Fruit fly (Drosophila melanogaster) whole organism, wandering third instar larva: Measurements from ENCODE around the gene Acbp3.

ENCODE experiments used
- Abd-B ChIP-seq: fragments of >200 bp; optimal IDR thresholded peaks from 2 replicates; lab custom pipeline; 2017; ENCODE audit warnings: missing biosample characterization, missing genetic modification characterization
- CG32264 ChIP-seq: fragments of 200-800 bp; sonication (Bioruptor generic); optimal IDR thresholded peaks from 2 replicates; lab custom pipeline; 2016; ENCODE audit warnings: missing biosample characterization, missing genetic modification characterization
- CG9705 ChIP-seq: fragments of 200-800 bp; sonication (Bioruptor generic); optimal IDR thresholded peaks from 2 replicates; lab custom pipeline; 2018; ENCODE audit warnings: missing biosample characterization, mild to moderate bottlenecking, missing genetic modification characterization
- CrebA ChIP-seq: fragments of 200-800 bp; sonication (Bioruptor generic); optimal IDR thresholded peaks from 2 replicates; lab custom pipeline; 2016; ENCODE audit warnings: missing biosample characterization, mild to moderate bottlenecking, missing genetic modification characterization, borderline replicate concordance
- Dif ChIP-seq: fragments of 200-275, 200-300 bp; sonication (Bioruptor generic); optimal IDR thresholded peaks from 2 replicates; lab custom pipeline; 2018; ENCODE audit warnings: missing biosample characterization, missing genetic modification characterization; ENCODE audit not compliant: partially characterized antibody
- GATAd ChIP-seq: sonication (Bioruptor generic); optimal IDR thresholded peaks from 2 replicates; lab custom pipeline; 2016; ENCODE audit warnings: missing biosample characterization, missing genetic modification characterization
- HLH106 ChIP-seq: fragments of 200-800 bp; optimal IDR thresholded peaks from 3 replicates; lab custom pipeline; 2019; ENCODE audit warnings: missing biosample characterization, mild to moderate bottlenecking, missing genetic modification characterization, moderate library complexity
- Hr83 ChIP-seq: fragments of 200-300 bp; sonication (Bioruptor generic); optimal IDR thresholded peaks from 2 replicates; lab custom pipeline; 2016; ENCODE audit warnings: missing biosample characterization, mild to moderate bottlenecking, missing genetic modification characterization, moderate library complexity; ENCODE audit not compliant: poor library complexity, severe bottlenecking
- Jra ChIP-seq: sonication (Bioruptor generic); optimal IDR thresholded peaks from 2 replicates; lab custom pipeline; 2016; ENCODE audit warnings: missing biosample characterization, missing genetic modification characterization
- Myc ChIP-seq: fragments of >200 bp; optimal IDR thresholded peaks from 2 replicates; lab custom pipeline; 2017
- N ChIP-seq: fragments of >200 bp; optimal IDR thresholded peaks from 2 replicates; lab custom pipeline; 2018; ENCODE audit warnings: missing biosample characterization, missing external identifiers, missing genetic modification characterization
- Rel ChIP-seq, 2 experiments: fragments of 200-800 bp; sonication (Bioruptor generic) in 1 of 2; optimal IDR thresholded peaks; 2 replicates in 1 of 2; 3 replicates in 1 of 2; lab custom pipeline; 2016 to 2019; ENCODE audit warnings: mild to moderate bottlenecking in 2 of 2, missing biosample characterization in 2 of 2, missing genetic modification characterization in 2 of 2, moderate library complexity in 1 of 2
- Sp1 ChIP-seq: fragments of 200-800 bp; sonication (Bioruptor generic); optimal IDR thresholded peaks from 3 replicates; lab custom pipeline; 2019; ENCODE audit warnings: missing biosample characterization, mild to moderate bottlenecking, missing genetic modification characterization, moderate library complexity
- br ChIP-seq: fragments of 200-800 bp; sonication (Bioruptor generic); optimal IDR thresholded peaks from 2 replicates; lab custom pipeline; 2016; ENCODE audit warnings: missing biosample characterization, missing genetic modification characterization
- brk ChIP-seq: fragments of 200-800 bp; sonication (Bioruptor generic); optimal IDR thresholded peaks from 2 replicates; lab custom pipeline; 2016; ENCODE audit warnings: missing biosample characterization, mild to moderate bottlenecking, missing genetic modification characterization
- dl ChIP-seq, 2 experiments: fragments of 175-275, 200-275 bp in 1 of 2; fragments of 200-275 bp in 1 of 2; sonication (Bioruptor generic); optimal IDR thresholded peaks; lab custom pipeline; 2018; ENCODE audit warnings: mild to moderate bottlenecking in 2 of 2, missing biosample characterization in 2 of 2, missing genetic modification characterization in 2 of 2, moderate library complexity in 2 of 2; ENCODE audit not compliant: partially characterized antibody in 2 of 2, insufficient read depth in 1 of 2
- dmrt93B ChIP-seq: fragments of 200-800 bp; sonication (Bioruptor generic); optimal IDR thresholded peaks from 2 replicates; lab custom pipeline; 2018; ENCODE audit warnings: missing biosample characterization, mild to moderate bottlenecking, missing genetic modification characterization
- dsf ChIP-seq: sonication (Bioruptor generic); optimal IDR thresholded peaks from 2 replicates; lab custom pipeline; 2016; ENCODE audit warnings: missing biosample characterization, missing genetic modification characterization, borderline replicate concordance
- ey ChIP-seq: fragments of 200-800 bp; sonication (Bioruptor generic); optimal IDR thresholded peaks from 2 replicates; lab custom pipeline; 2016; ENCODE audit warnings: missing biosample characterization, missing genetic modification characterization
- foxo ChIP-seq, 2 experiments: fragments of 200-800 bp; sonication (Bioruptor generic); optimal IDR thresholded peaks; 2 replicates in 1 of 2; 3 replicates in 1 of 2; lab custom pipeline; 2016 to 2017; ENCODE audit warnings: missing biosample characterization in 2 of 2, missing genetic modification characterization in 2 of 2
- fru ChIP-seq: fragments of 200-800 bp; sonication (Bioruptor generic); optimal IDR thresholded peaks from 3 replicates; lab custom pipeline; 2016; ENCODE audit warnings: missing biosample characterization, mild to moderate bottlenecking, missing genetic modification characterization
- jim ChIP-seq: fragments of 175-275, 200-325 bp; sonication (Bioruptor generic); optimal IDR thresholded peaks from 2 replicates; lab custom pipeline; 2016; ENCODE audit warnings: missing biosample characterization, mild to moderate bottlenecking, missing genetic modification characterization
- pan ChIP-seq: fragments of >200 bp; optimal IDR thresholded peaks from 2 replicates; lab custom pipeline; 2017
- psq ChIP-seq: fragments of 200-800 bp; sonication (Bioruptor generic); optimal IDR thresholded peaks from 3 replicates; lab custom pipeline; 2017; ENCODE audit warnings: missing biosample characterization, mild to moderate bottlenecking, missing genetic modification characterization, moderate library complexity
- rgr ChIP-seq: fragments of 200-800 bp; sonication (Bioruptor generic); optimal IDR thresholded peaks from 3 replicates; lab custom pipeline; 2016; ENCODE audit warnings: missing biosample characterization, mild to moderate bottlenecking, missing genetic modification characterization
- sage ChIP-seq: fragments of 200-800 bp; sonication (Bioruptor generic); optimal IDR thresholded peaks from 2 replicates; lab custom pipeline; 2016; ENCODE audit warnings: missing biosample characterization, mild to moderate bottlenecking, missing genetic modification characterization
- tai ChIP-seq: sonication (Bioruptor generic); optimal IDR thresholded peaks from 2 replicates; lab custom pipeline; 2016; ENCODE audit warnings: missing biosample characterization, missing genetic modification characterization
- usp ChIP-seq: fragments of >200 bp; optimal IDR thresholded peaks from 2 replicates; lab custom pipeline; 2017; ENCODE audit warnings: missing biosample characterization, missing genetic modification characterization

Acbp3 gene

DNA sequence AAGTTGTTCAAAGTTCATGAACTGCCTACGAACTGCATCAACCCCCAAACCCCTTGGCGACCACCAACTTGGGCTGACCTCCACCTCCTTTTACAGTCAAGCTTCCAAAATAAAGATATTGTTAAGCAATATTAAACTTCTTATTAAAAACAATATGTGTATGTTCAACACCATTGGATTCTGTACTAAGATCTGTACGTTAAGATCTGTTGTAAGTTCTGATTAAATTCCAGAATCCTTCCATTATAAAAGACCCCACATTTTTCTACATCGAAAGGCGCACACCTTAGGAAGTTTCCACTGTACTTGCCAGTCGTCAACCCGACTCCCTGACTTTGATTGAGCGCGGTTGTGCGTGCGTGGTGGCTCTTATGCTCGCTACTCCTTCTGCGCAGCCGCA lies 17.7 kb upstream of the Acbp3 start (continued):
- TF ChIP-seq Sp1 (GFP tag; lab: Kevin White, UChicago) (peak; percentile 37), CG32264 (GFP tag; lab: Kevin White, UChicago) (no peak), pan (no peak), usp (GFP tag; lab: Kevin White, UChicago) (no peak), Abd-B (GFP tag; lab: Kevin White, UChicago) (no peak), jim (GFP tag; lab: Kevin White, UChicago) (no peak), Dif (GFP tag; lab: Kevin White, UChicago) (no peak), rgr (GFP tag; lab: Kevin White, UChicago) (peak; percentile 18), CrebA (GFP tag; lab: Kevin White, UChicago) (no peak), tai (GFP tag; lab: Kevin White, UChicago) (no peak)
- TF ChIP-seq, all 38 proteins: peak for 10

DNA sequence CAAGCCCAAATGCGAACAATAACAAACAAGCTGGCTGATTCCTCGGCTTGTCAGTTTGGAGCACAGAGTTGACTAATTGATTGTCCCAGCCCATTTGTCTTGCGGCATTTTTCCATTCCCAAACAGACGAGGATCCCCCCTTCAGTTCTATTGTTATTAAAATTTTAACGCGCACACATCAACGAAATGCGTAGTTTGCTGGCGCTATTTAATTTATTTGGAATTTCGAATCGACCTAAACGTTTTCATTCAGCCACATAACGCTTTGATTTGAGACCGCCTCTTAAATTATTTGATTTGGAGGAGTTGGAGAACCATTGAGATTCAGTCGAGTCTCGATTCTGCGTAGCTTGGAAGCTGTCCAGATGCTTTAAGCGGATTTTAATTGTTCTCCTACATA lies 14.7 kb upstream of the Acbp3 start:
- no peak for TF ChIP-seq CG32264 (GFP tag; lab: Kevin White, UChicago)
- TF ChIP-seq fru (GFP tag; lab: Kevin White, UChicago), result no peak
- TF ChIP-seq tai (GFP tag; lab: Kevin White, UChicago), result no peak
- no peak for TF ChIP-seq Jra
- TF ChIP-seq dsf (GFP tag; lab: Kevin White, UChicago), result no peak
- no peak for TF ChIP-seq Myc (lab: Kevin White, UChicago)
- TF ChIP-seq rgr (GFP tag; lab: Kevin White, UChicago), result no peak
- no peak for TF ChIP-seq foxo (GFP tag; optimal IDR thresholded peaks at IDR 0.05; lab: Kevin White, UChicago)
- no peak for TF ChIP-seq Dif (GFP tag; lab: Kevin White, UChicago)
- no peak for TF ChIP-seq ey
- TF ChIP-seq dmrt93B (GFP tag; lab: Kevin White, UChicago), result no peak
- no peak for TF ChIP-seq dl (GFP tag; optimal IDR thresholded peaks at IDR 0.05; lab: Kevin White, UChicago; ENCODE audit: insufficient read depth in 1 of 2, partially characterized antibody in 2 of 2)
- TF ChIP-seq Hr83 (GFP tag; lab: Kevin White, UChicago), result no peak
- TF ChIP-seq GATAd (GFP tag; lab: Kevin White, UChicago), result no peak

DNA sequence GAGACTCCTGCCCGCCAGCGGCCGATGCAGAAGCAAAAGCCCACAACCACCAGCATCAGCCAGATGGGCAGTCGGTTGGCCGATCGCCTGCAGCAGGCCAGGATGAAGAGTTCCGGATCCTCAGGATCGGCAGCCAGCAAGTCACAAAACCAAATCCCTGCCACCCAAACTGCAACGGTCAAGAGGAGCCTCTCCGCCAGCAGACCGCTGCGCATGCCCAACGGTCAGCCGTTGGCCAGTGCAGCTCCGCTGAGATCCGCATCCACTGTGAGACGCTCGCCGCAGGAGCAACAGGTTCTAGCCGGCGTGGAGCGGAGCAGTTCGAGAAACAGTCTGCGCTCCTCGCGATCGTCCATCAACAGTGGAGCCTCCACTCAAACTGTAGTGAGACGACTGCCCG lies 8.5 kb upstream of the Acbp3 start:
- TF ChIP-seq usp (GFP tag; lab: Kevin White, UChicago) (no peak), dmrt93B (GFP tag; lab: Kevin White, UChicago) (no peak), sage (GFP tag; lab: Kevin White, UChicago) (no peak), Myc (lab: Kevin White, UChicago) (no peak), Abd-B (GFP tag; lab: Kevin White, UChicago) (no peak), dl (GFP tag; optimal IDR thresholded peaks at IDR 0.05; lab: Kevin White, UChicago; ENCODE audit: insufficient read depth in 1 of 2, partially characterized antibody in 2 of 2) (no peak), brk (GFP tag; lab: Kevin White, UChicago) (no peak), CG9705 (GFP tag; lab: Kevin White, UChicago) (no peak), dsf (GFP tag; lab: Kevin White, UChicago) (no peak), HLH106 (tag; lab: Kevin White, UChicago) (no peak), N (GFP tag; lab: Kevin White, UChicago) (no peak), br (no peak), Rel (GFP tag; optimal IDR thresholded peaks at IDR 0.05; lab: Kevin White, UChicago) (no peak), Rel (tag; optimal IDR thresholded peaks at IDR 0.05; lab: Kevin White, UChicago) (no peak), psq (no peak)

DNA sequence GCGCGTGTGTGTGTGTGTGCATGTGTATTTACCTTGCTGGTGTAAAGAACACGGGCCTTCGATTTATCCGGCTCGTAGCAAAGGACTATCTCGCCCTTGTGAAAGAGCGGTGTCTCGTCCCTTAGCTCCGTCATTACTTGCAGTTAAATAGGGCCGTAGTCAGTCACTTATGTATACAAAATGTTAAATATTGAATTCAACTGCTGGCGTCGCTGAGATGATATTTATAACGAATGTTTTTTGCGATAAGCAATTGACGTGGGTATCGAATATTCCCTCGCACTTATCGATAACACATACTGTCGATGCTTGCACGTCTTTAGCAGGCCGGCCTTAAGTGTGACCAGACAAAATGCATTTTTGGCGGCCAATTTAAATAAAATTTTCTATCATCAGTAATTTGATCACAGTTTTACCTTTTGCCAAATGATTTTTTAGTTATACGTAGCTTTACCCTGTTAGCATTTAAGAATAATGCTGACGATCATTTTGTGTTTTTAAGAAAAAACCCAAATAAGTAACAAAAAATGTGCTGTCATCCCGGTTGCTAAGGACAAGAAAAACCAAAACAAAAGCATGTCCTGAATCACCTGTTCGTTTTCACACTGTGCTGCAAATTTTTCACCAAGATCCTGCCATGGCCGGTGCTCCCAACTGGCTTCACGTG lies 5.3 kb upstream of the Acbp3 start, which contains the start of the genes msl-3 and BBS1:
TSS of gene msl-3 (minus strand) at position 245 of the 667 bp plus-strand sequence.
TSS of gene BBS1 (plus strand) at position 617 of the 667 bp plus-strand sequence.
- no peak for TF ChIP-seq GATAd (GFP tag; lab: Kevin White, UChicago)
- no peak for TF ChIP-seq Rel (GFP tag; optimal IDR thresholded peaks at IDR 0.05; lab: Kevin White, UChicago)
- TF ChIP-seq Rel (tag; optimal IDR thresholded peaks at IDR 0.05; lab: Kevin White, UChicago), result peak; percentile 66
- TF ChIP-seq br, result no peak
- no peak for TF ChIP-seq dsf (GFP tag; lab: Kevin White, UChicago)
